Worm (Caenorhabditis elegans): ENCODE measurements around the gene dpf-1.

DNA sequence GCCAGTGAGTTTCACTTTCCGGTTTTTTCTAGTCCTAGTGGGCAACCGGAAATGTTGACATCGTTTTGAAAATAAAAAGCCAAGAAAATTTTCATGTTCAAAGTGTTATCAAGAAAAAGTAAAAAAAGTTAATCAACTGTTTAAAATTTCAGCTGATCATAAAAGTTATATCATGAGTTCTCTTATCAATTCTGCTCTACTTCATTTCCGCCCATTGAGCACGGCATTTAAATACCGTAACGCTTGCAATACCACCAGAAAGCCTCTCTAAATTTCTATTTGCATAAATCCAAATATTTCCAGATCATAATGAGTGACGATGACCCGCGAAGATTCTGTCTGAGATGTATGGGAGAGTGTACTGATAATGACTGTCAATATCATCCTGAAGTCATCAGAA is 26.5 kb upstream of the dpf-1 start, which contains the start of gene T26H5.9:
- no peak for TF ChIP-seq ztf-11 (tag; optimal IDR thresholded peaks at IDR 0.05)
- TF ChIP-seq ama-1 (optimal IDR thresholded peaks at IDR 0.05) = no peak
- TF ChIP-seq pha-4 (tag; optimal IDR thresholded peaks at IDR 0.05) = no peak
- TF ChIP-seq nhr-23 (tag; optimal IDR thresholded peaks at IDR 0.05) = no peak
- TF ChIP-seq nhr-77 (tag; optimal IDR thresholded peaks at IDR 0.05) = no peak
- TF ChIP-seq jun-1 (tag; optimal IDR thresholded peaks at IDR 0.05) = no peak
- TF ChIP-seq hmg-11 (tag; optimal IDR thresholded peaks at IDR 0.05) = no peak
- no peak for TF ChIP-seq unc-62 (GFP tag; optimal IDR thresholded peaks at IDR 0.05)
- TF ChIP-seq mdl-1 (tag; optimal IDR thresholded peaks at IDR 0.05) = no peak
- no peak for TF ChIP-seq tbx-2 (tag; optimal IDR thresholded peaks at IDR 0.05)
- TF ChIP-seq nhr-12 (tag; optimal IDR thresholded peaks at IDR 0.05) = no peak
- TF ChIP-seq ZK546.5 (tag; optimal IDR thresholded peaks at IDR 0.05) = no peak
- TF ChIP-seq fos-1 (tag; optimal IDR thresholded peaks at IDR 0.05) = no peak
- TF ChIP-seq nfya-1 (tag; optimal IDR thresholded peaks at IDR 0.05; ENCODE audit: insufficient read depth) = no peak

All from whole organism, L3 larva.